Worm (Caenorhabditis elegans) whole organism, L4 larva: Measurements from ENCODE around the gene wah-1.

Experiments used
- fos-1 ChIP-seq: fragments of 150-350 bp; optimal IDR thresholded peaks from 2 replicates; lab custom pipeline; 2014; ENCODE audit warnings: missing biosample characterization, missing genetic modification characterization
- nhr-25 ChIP-seq: sonication (generic microtip); optimal IDR thresholded peaks from 2 replicates; lab custom pipeline; 2017; ENCODE audit warnings: missing genetic modification characterization, mild to moderate bottlenecking, missing compliant biosample characterization, antibody characterized with exemption, moderate library complexity, borderline replicate concordance; ENCODE audit not compliant: insufficient read depth
- php-3 ChIP-seq: fragments of 200-800 bp; sonication (Bioruptor generic); IDR thresholded peaks from 2 replicates; pipeline ENCODE4 v1.3.6; 2022; ENCODE audit warnings: missing genetic modification reagents, missing genetic modification characterization, missing compliant biosample characterization
- snpc-4 ChIP-seq: fragments of 150-350 bp; optimal IDR thresholded peaks from 2 replicates; lab custom pipeline; 2014; ENCODE audit warnings: missing biosample characterization, missing genetic modification characterization

ce11 chrIII:11949276-11949879 is 40.6 kb upstream of the wah-1 start:
- no peak for TF ChIP-seq nhr-25 (tag; lab: Kevin White, UChicago)
- TF ChIP-seq snpc-4 (tag; lab: Kevin White, UChicago) = no peak
- no peak for TF ChIP-seq php-3 (GFP tag; lab: Robert Waterston, UW)
- no peak for TF ChIP-seq fos-1
